Fruit fly (Drosophila melanogaster) whole organism, embryonic: ENCODE data around the gene CG10300.

ENCODE experiments used
- BtbVII ChIP-seq: fragments of 200-800 bp; sonication (Bioruptor generic); optimal IDR thresholded peaks from 3 replicates; lab custom pipeline; 2017; ENCODE audit warnings: missing biosample characterization, mild to moderate bottlenecking, missing genetic modification characterization
- CG10543 ChIP-seq: fragments of 200-800 bp; sonication (Bioruptor generic); optimal IDR thresholded peaks from 3 replicates; lab custom pipeline; 2017; ENCODE audit warnings: missing biosample characterization, mild to moderate bottlenecking, missing genetic modification characterization, moderate library complexity
- CG12659 ChIP-seq: fragments of 200-800 bp; sonication (Bioruptor generic); optimal IDR thresholded peaks from 3 replicates; lab custom pipeline; 2017; ENCODE audit warnings: mild to moderate bottlenecking, missing biosample characterization, missing genetic modification reagents, missing genetic modification characterization
- CG12769 ChIP-seq: fragments of 200-800 bp; sonication (Bioruptor generic); optimal IDR thresholded peaks from 2 replicates; lab custom pipeline; 2019; ENCODE audit warnings: missing biosample characterization, mild to moderate bottlenecking, missing genetic modification characterization, moderate library complexity
- CG13123 ChIP-seq: fragments of 200-800 bp; sonication (Bioruptor generic); optimal IDR thresholded peaks from 2 replicates; lab custom pipeline; 2016; ENCODE audit warnings: missing biosample characterization, missing genetic modification characterization
- CG14441 ChIP-seq: fragments of 200-800 bp; sonication (Bioruptor generic); IDR thresholded peaks from 2 replicates; pipeline ENCODE4 v1.3.6; 2022; ENCODE audit warnings: missing biosample characterization, missing genetic modification characterization
- CG1603 ChIP-seq: fragments of 200-800 bp; sonication (Bioruptor generic); optimal IDR thresholded peaks from 2 replicates; lab custom pipeline; 2019; ENCODE audit warnings: missing biosample characterization, mild to moderate bottlenecking, missing genetic modification characterization, moderate library complexity
- CG18476 ChIP-seq: fragments of 200-800 bp; sonication (Bioruptor generic); optimal IDR thresholded peaks from 2 replicates; lab custom pipeline; 2016; ENCODE audit warnings: missing biosample characterization, mild to moderate bottlenecking, missing genetic modification characterization
- CG32532 ChIP-seq: fragments of 200-800 bp; sonication (Bioruptor generic); IDR thresholded peaks from 2 replicates; pipeline ENCODE4 v1.3.6; 2022; ENCODE audit warnings: missing biosample characterization, missing genetic modification characterization
- CG3281 ChIP-seq: fragments of 200-800 bp; sonication (Bioruptor generic); optimal IDR thresholded peaks from 3 replicates; lab custom pipeline; 2017; ENCODE audit warnings: missing biosample characterization, mild to moderate bottlenecking, missing genetic modification characterization
- CG6765 ChIP-seq: fragments of 200-800 bp; sonication (Bioruptor generic); optimal IDR thresholded peaks from 3 replicates; lab custom pipeline; 2017; ENCODE audit warnings: missing biosample characterization, mild to moderate bottlenecking, missing genetic modification characterization
- CG6791 ChIP-seq: fragments of 200-800 bp; sonication (Bioruptor generic); IDR thresholded peaks from 3 replicates; pipeline ENCODE4 v1.3.6; 2022; ENCODE audit warnings: missing biosample characterization, missing genetic modification characterization; ENCODE audit not compliant: partially characterized antibody
- CG6854 ChIP-seq: fragments of 200-800 bp; sonication (Bioruptor generic); optimal IDR thresholded peaks from 3 replicates; lab custom pipeline; 2017; ENCODE audit warnings: missing biosample characterization, mild to moderate bottlenecking, missing genetic modification characterization
- CG8388 ChIP-seq: fragments of 200-800 bp; sonication (Bioruptor generic); optimal IDR thresholded peaks from 2 replicates; lab custom pipeline; 2019; ENCODE audit warnings: missing biosample characterization, mild to moderate bottlenecking, missing genetic modification characterization, moderate library complexity
- CG9727 ChIP-seq: fragments of 200-800 bp; sonication (Bioruptor generic); optimal IDR thresholded peaks from 3 replicates; lab custom pipeline; 2017; ENCODE audit warnings: missing biosample characterization, mild to moderate bottlenecking, missing genetic modification characterization
- Dbx ChIP-seq: fragments of 200-800 bp; sonication (Bioruptor generic); IDR thresholded peaks from 3 replicates; pipeline ENCODE4 v1.3.6; 2022; ENCODE audit warnings: missing biosample characterization, missing genetic modification characterization
- Dref ChIP-seq: fragments of 200-800 bp; sonication (Bioruptor generic); IDR thresholded peaks from 2 replicates; pipeline ENCODE4 v1.3.6; 2022; ENCODE audit warnings: missing biosample characterization, missing genetic modification characterization
- Fer3 ChIP-seq: fragments of 200-800 bp; sonication (Bioruptor generic); optimal IDR thresholded peaks from 2 replicates; lab custom pipeline; 2018; ENCODE audit warnings: missing biosample characterization, mild to moderate bottlenecking, missing genetic modification characterization, moderate library complexity
- Hand ChIP-seq: fragments of 200-800 bp; sonication (Bioruptor generic); optimal IDR thresholded peaks from 2 replicates; lab custom pipeline; 2017; ENCODE audit warnings: mild to moderate bottlenecking, missing biosample characterization, missing genetic modification reagents, missing genetic modification characterization
- Hmr ChIP-seq: fragments of 200-800 bp; sonication (Bioruptor generic); optimal IDR thresholded peaks from 3 replicates; lab custom pipeline; 2017; ENCODE audit warnings: mild to moderate bottlenecking, missing biosample characterization, missing genetic modification reagents, missing genetic modification characterization
- MTF-1 ChIP-seq: fragments of 200-800 bp; sonication (Bioruptor generic); optimal IDR thresholded peaks from 2 replicates; lab custom pipeline; 2018; ENCODE audit warnings: missing biosample characterization, mild to moderate bottlenecking, missing genetic modification characterization, borderline replicate concordance
- Meics ChIP-seq: fragments of 200-800 bp; sonication (Bioruptor generic); optimal IDR thresholded peaks from 2 replicates; lab custom pipeline; 2017; ENCODE audit warnings: missing biosample characterization, mild to moderate bottlenecking, missing genetic modification characterization
- Pdp1 ChIP-seq, 2 experiments: fragments of 200-800 bp; sonication (Bioruptor generic); optimal IDR thresholded peaks; 3 replicates each; lab custom pipeline; 2016; ENCODE audit warnings: missing biosample characterization in 2 of 2, missing genetic modification characterization in 2 of 2, mild to moderate bottlenecking in 1 of 2, moderate library complexity in 1 of 2
- Rfx ChIP-seq: fragments of 200-800 bp; sonication (Bioruptor generic); IDR thresholded peaks from 2 replicates; pipeline ENCODE4 v1.3.6; 2022; ENCODE audit warnings: missing biosample characterization, missing genetic modification characterization
- Six4 ChIP-seq: fragments of 200-800 bp; sonication (Bioruptor generic); optimal IDR thresholded peaks from 2 replicates; lab custom pipeline; 2016; ENCODE audit warnings: missing biosample characterization, missing genetic modification characterization
- Ssrp ChIP-seq: fragments of 200-800 bp; sonication (Bioruptor generic); optimal IDR thresholded peaks from 2 replicates; lab custom pipeline; 2018; ENCODE audit warnings: missing biosample characterization, mild to moderate bottlenecking, missing genetic modification characterization, moderate library complexity
- Trl ChIP-seq, 3 experiments: fragments of >200 bp in 2 of 3; fragments of 200-800 bp in 1 of 3; sonication (Bioruptor generic) in 1 of 3; optimal IDR thresholded peaks; 2 replicates in 1 of 3; 3 replicates in 2 of 3; lab custom pipeline; 2016 to 2017; ENCODE audit warnings: missing biosample characterization in 1 of 3, missing genetic modification characterization in 1 of 3
- ap ChIP-seq: fragments of 200-800 bp; sonication (Bioruptor generic); IDR thresholded peaks from 2 replicates; pipeline ENCODE4 v1.3.6; 2022; ENCODE audit warnings: missing biosample characterization, missing genetic modification characterization
- ash1 ChIP-seq: fragments of 200-800 bp; sonication (Bioruptor generic); optimal IDR thresholded peaks from 2 replicates; lab custom pipeline; 2018; ENCODE audit warnings: missing biosample characterization, mild to moderate bottlenecking, missing genetic modification characterization
- dm ChIP-seq: fragments of 200-800 bp; sonication (Bioruptor generic); optimal IDR thresholded peaks from 3 replicates; lab custom pipeline; 2016; ENCODE audit warnings: missing biosample characterization, missing genetic modification characterization
- dmrt11E ChIP-seq: fragments of 200-800 bp; sonication (Bioruptor generic); optimal IDR thresholded peaks from 3 replicates; lab custom pipeline; 2018; ENCODE audit warnings: missing biosample characterization, mild to moderate bottlenecking, missing genetic modification characterization, moderate library complexity
- emc ChIP-seq: fragments of 200-800 bp; sonication (Bioruptor generic); optimal IDR thresholded peaks from 2 replicates; lab custom pipeline; 2016; ENCODE audit warnings: missing biosample characterization, missing genetic modification characterization
- fd3F ChIP-seq: fragments of 200-800 bp; sonication (Bioruptor generic); optimal IDR thresholded peaks from 2 replicates; lab custom pipeline; 2018; ENCODE audit warnings: missing biosample characterization, mild to moderate bottlenecking, missing genetic modification characterization, moderate library complexity
- her ChIP-seq: fragments of 200-800 bp; sonication (Bioruptor generic); optimal IDR thresholded peaks from 2 replicates; lab custom pipeline; 2016; ENCODE audit warnings: missing biosample characterization, missing genetic modification characterization
- hkb ChIP-seq, 2 experiments: fragments of 200-800 bp in 1 of 2; fragments of >200 bp in 1 of 2; sonication (Bioruptor generic) in 1 of 2; IDR thresholded peaks in 1 of 2; optimal IDR thresholded peaks in 1 of 2; 2 replicates each; pipeline versions ENCODE4 v1.3.6 to Lab custom; 2017 to 2022; ENCODE audit warnings: missing biosample characterization in 1 of 2, missing genetic modification characterization in 1 of 2
- insv ChIP-seq, 2 experiments: fragments of 200-800 bp; sonication (Bioruptor generic); optimal IDR thresholded peaks; 3 replicates each; lab custom pipeline; 2016 to 2018; ENCODE audit warnings: missing biosample characterization in 2 of 2, missing genetic modification characterization in 2 of 2
- lab ChIP-seq: fragments of 200-800 bp; sonication (Bioruptor generic); optimal IDR thresholded peaks from 3 replicates; lab custom pipeline; 2017; ENCODE audit warnings: missing biosample characterization, missing genetic modification characterization, mild to moderate bottlenecking, moderate library complexity, missing genetic modification reagents
- nerfin-2 ChIP-seq: fragments of 200-800 bp; sonication (Bioruptor generic); IDR thresholded peaks from 2 replicates; pipeline ENCODE4 v1.3.6; 2022; ENCODE audit warnings: missing biosample characterization, missing genetic modification characterization; ENCODE audit not compliant: partially characterized antibody
- onecut ChIP-seq: fragments of 200-800 bp; sonication (Bioruptor generic); IDR thresholded peaks from 2 replicates; pipeline ENCODE4 v1.3.6; 2022; ENCODE audit warnings: missing biosample characterization, missing genetic modification characterization
- org-1 ChIP-seq: fragments of 200-800 bp; sonication (Bioruptor generic); optimal IDR thresholded peaks from 2 replicates; lab custom pipeline; 2017; ENCODE audit warnings: missing biosample characterization, missing genetic modification characterization
- pnt ChIP-seq: fragments of 200-800 bp; sonication (Bioruptor generic); optimal IDR thresholded peaks from 3 replicates; lab custom pipeline; 2016; ENCODE audit warnings: missing biosample characterization, missing genetic modification characterization
- ranshi ChIP-seq: fragments of 200-800 bp; sonication (Bioruptor generic); IDR thresholded peaks from 2 replicates; pipeline ENCODE4 v1.3.6; 2022; ENCODE audit warnings: missing biosample characterization, missing genetic modification characterization
- sob ChIP-seq: fragments of 200-800 bp; sonication (Bioruptor generic); IDR thresholded peaks from 2 replicates; pipeline ENCODE4 v1.3.6; 2022; ENCODE audit warnings: missing biosample characterization, missing genetic modification characterization
- sqz ChIP-seq: fragments of 200-800 bp; sonication (Bioruptor generic); optimal IDR thresholded peaks from 3 replicates; lab custom pipeline; 2018; ENCODE audit warnings: missing biosample characterization, mild to moderate bottlenecking, missing genetic modification characterization
- tll ChIP-seq, 2 experiments: fragments of 200-800 bp in 1 of 2; fragments of >200 bp in 1 of 2; sonication (Bioruptor generic) in 1 of 2; optimal IDR thresholded peaks; 2 replicates each; lab custom pipeline; 2017 to 2019; ENCODE audit warnings: missing biosample characterization in 2 of 2, missing genetic modification characterization in 2 of 2, mild to moderate bottlenecking in 1 of 2, moderate library complexity in 1 of 2
- twi ChIP-seq: fragments of 200-800 bp; optimal IDR thresholded peaks from 2 replicates; lab custom pipeline; 2019; ENCODE audit warnings: missing biosample characterization, mild to moderate bottlenecking, missing genetic modification characterization, moderate library complexity

The CG10300 gene

DNA sequence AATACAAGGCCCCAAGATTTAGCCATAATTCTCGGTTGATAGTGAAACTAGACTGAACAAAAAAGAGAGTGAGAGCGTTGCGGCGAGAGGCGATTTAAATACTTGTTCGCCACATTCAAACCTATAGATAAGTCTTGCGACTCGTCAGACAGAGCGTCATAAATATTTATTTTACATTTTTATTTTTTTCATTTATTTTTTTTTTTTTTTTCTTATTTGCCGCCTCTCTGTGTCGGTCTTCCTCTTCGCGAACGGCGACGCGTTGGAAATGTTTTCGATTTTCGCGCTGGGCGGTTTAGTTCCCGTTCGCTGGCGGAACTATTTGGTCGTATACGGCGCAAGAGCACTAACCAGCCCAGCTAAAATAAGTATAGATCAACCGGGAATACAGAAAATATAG is 16.8 kb downstream of the CG10300 start (continued):
- TF ChIP-seq Trl (optimal IDR thresholded peaks at IDR 0.05; lab: Kevin White, UChicago) (peak in 1 of 2 experiments; percentile 31), Trl (GFP tag; optimal IDR thresholded peaks at IDR 0.05; lab: Kevin White, UChicago) (no peak), CG32532 (0 out of 2 replicates have a peak, but pooled peaks have one; percentile 18), CG6791 (GFP tag; lab: Robert Waterston, UW) (no peak), CG10543 (GFP tag; lab: Kevin White, UChicago) (peak; percentile 0), Six4 (no peak), nerfin-2 (0 out of 2 replicates have a peak, but pooled peaks have one; percentile 9), CG18476 (GFP tag; lab: Kevin White, UChicago) (no peak), tll (GFP tag; optimal IDR thresholded peaks at IDR 0.05; lab: Kevin White, UChicago) (no peak), CG8388 (GFP tag; lab: Kevin White, UChicago) (no peak)

DNA sequence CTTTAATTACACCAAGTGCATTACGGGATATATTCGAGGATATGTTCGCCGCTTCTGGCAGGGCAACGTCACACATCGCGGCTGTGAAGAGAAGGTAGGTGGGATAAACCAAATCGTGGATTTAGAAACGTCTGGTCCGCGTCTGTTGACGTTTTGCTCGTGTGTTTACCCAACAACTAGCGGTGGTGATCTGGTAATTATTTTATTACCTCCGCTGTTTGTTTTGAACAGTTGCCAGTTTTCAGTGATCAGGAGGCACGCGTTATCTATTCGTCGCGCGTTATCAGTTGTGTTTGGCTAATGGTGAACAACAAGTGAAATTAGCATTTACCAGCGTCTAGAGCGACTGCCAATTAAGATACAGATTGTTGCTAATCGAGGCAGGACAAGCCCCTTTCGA is 17.7 kb downstream of the CG10300 start:
- TF ChIP-seq CG3281 (GFP tag; lab: Kevin White, UChicago) (peak; percentile 72), Pdp1 (GFP tag; optimal IDR thresholded peaks at IDR 0.05; lab: Kevin White, UChicago) (peak in 1 of 2 experiments; percentile 34), ash1 (GFP tag; lab: Kevin White, UChicago) (peak; percentile 72), dmrt11E (peak; percentile 5), CG6791 (GFP tag; lab: Robert Waterston, UW) (no peak), sob (peak; percentile 61; the same call in 1 of the 2 replicates), sqz (GFP tag; lab: Kevin White, UChicago) (peak; percentile 10), insv (GFP tag; optimal IDR thresholded peaks at IDR 0.05; lab: Kevin White, UChicago) (peak in 1 of 2 experiments; percentile 27), CG6765 (peak; percentile 69), ranshi (GFP tag; lab: Robert Waterston, UW) (0 out of 2 replicates have a peak, but pooled peaks have one; percentile 32), ap (GFP tag; lab: Robert Waterston, UW) (no peak), CG9727 (peak; percentile 47), dm (GFP tag; lab: Kevin White, UChicago) (no peak), Hmr (GFP tag; lab: Kevin White, UChicago) (peak; percentile 83), onecut (peak; percentile 21), MTF-1 (peak; percentile 60), Fer3 (tag; lab: Kevin White, UChicago) (peak; percentile 47), Dbx (GFP tag; lab: Robert Waterston, UW) (0 out of 3 replicates have a peak, but pooled peaks have one; percentile 17), CG12769 (tag; lab: Kevin White, UChicago) (peak; percentile 66), BtbVII (peak; percentile 77), CG10543 (GFP tag; lab: Kevin White, UChicago) (peak; percentile 89), CG14441 (GFP tag; lab: Robert Waterston, UW) (no peak), emc (GFP tag; lab: Kevin White, UChicago) (no peak), lab (GFP tag; lab: Kevin White, UChicago) (peak; percentile 87), twi (peak; percentile 75), CG1603 (tag; lab: Kevin White, UChicago) (peak; percentile 9), pnt (GFP tag; lab: Kevin White, UChicago) (no peak), her (GFP tag; lab: Kevin White, UChicago) (peak; percentile 16), fd3F (GFP tag; lab: Kevin White, UChicago) (peak; percentile 13), Meics (peak; percentile 62), Hand (GFP tag; lab: Kevin White, UChicago) (peak; percentile 42), org-1 (peak; percentile 34), hkb (optimal IDR thresholded peaks at IDR 0.05; lab: Kevin White, UChicago) (no peak), hkb (GFP tag; IDR thresholded peaks at IDR 0.05; lab: Robert Waterston, UW) (peak; percentile 54; the same call in 1 of the 2 replicates), Dref (GFP tag; lab: Robert Waterston, UW) (no peak), CG13123 (GFP tag; lab: Kevin White, UChicago) (no peak), CG12659 (peak; percentile 29), Ssrp (tag; lab: Kevin White, UChicago) (no peak), Rfx (GFP tag; lab: Robert Waterston, UW) (peak; percentile 48; the same call in 1 of the 2 replicates), CG6854 (peak; percentile 55)
